Worm (Caenorhabditis elegans) whole organism, L1 larva: ENCODE results near the gene cah-3.
A peak's percentile ranks its signal among the peaks of the same experiment; 100 is the strongest.

Experiments
- C34B4.2 ChIP-seq: sonication (generic microtip); optimal IDR thresholded peaks from 2 replicates; lab custom pipeline; 2017; ENCODE audit warnings: mild to moderate bottlenecking, missing genetic modification characterization, missing compliant biosample characterization
- F16B12.6 ChIP-seq: fragments of 150-350 bp; optimal IDR thresholded peaks from 2 replicates; lab custom pipeline; 2014; ENCODE audit warnings: missing biosample characterization, missing genetic modification characterization
- alr-1 ChIP-seq: fragments of 200-800 bp; sonication (Bioruptor generic); optimal IDR thresholded peaks from 2 replicates; lab custom pipeline; 2018; ENCODE audit warnings: borderline replicate concordance, mild to moderate bottlenecking, missing genetic modification characterization, missing compliant biosample characterization
- aly-2 ChIP-seq: fragments of 150-350 bp; optimal IDR thresholded peaks from 2 replicates; lab custom pipeline; 2014; ENCODE audit warnings: missing biosample characterization, missing genetic modification characterization
- blmp-1 ChIP-seq: fragments of 150-350 bp; optimal IDR thresholded peaks from 2 replicates; lab custom pipeline; 2014; ENCODE audit warnings: missing biosample characterization, missing genetic modification characterization
- ceh-63 ChIP-seq: fragments of 200-800 bp; sonication (Bioruptor generic); optimal IDR thresholded peaks from 2 replicates; lab custom pipeline; 2018; ENCODE audit warnings: mild to moderate bottlenecking, missing genetic modification characterization, missing compliant biosample characterization
- ceh-8 ChIP-seq: fragments of 200-800 bp; sonication (Bioruptor generic); optimal IDR thresholded peaks from 2 replicates; lab custom pipeline; 2018; ENCODE audit warnings: mild to moderate bottlenecking, missing genetic modification characterization, moderate library complexity, missing compliant biosample characterization
- ceh-82 ChIP-seq, 3 experiments: fragments of 150-350 bp in 1 of 3; sonication (generic microtip) in 2 of 3; optimal IDR thresholded peaks; 2 replicates each; lab custom pipeline; 2014 to 2017; ENCODE audit warnings: missing biosample characterization in 3 of 3, missing genetic modification characterization in 3 of 3
- ceh-88 ChIP-seq: fragments of 200-800 bp; sonication (Bioruptor generic); IDR thresholded peaks from 2 replicates; pipeline ENCODE4 v1.3.6; 2022; ENCODE audit warnings: missing genetic modification characterization, missing compliant biosample characterization
- ces-1 ChIP-seq: fragments of 150-350 bp; optimal IDR thresholded peaks from 2 replicates; lab custom pipeline; 2014; ENCODE audit warnings: missing biosample characterization, missing genetic modification reagents, missing genetic modification characterization
- efl-1 ChIP-seq, 4 experiments: fragments of 150-350 bp; optimal IDR thresholded peaks in 3 of 4; peaks in 1 of 4; 1 replicate in 1 of 4; 2 replicates in 3 of 4; lab custom pipeline; 2014; ENCODE audit warnings: missing biosample characterization in 2 of 4, missing genetic modification characterization in 2 of 4, missing genetic modification reagents in 2 of 4
- egl-27 ChIP-seq, 2 experiments: fragments of 150-350 bp in 1 of 2; sonication (generic microtip); optimal IDR thresholded peaks; 3 replicates each; lab custom pipeline; 2017 to 2018; ENCODE audit warnings: missing biosample characterization in 2 of 2, missing genetic modification characterization in 2 of 2, missing genetic modification reagents in 2 of 2
- elt-2 ChIP-seq: sonication (generic microtip); optimal IDR thresholded peaks from 2 replicates; lab custom pipeline; 2016; ENCODE audit warnings: missing genetic modification characterization, mild to moderate bottlenecking, inconsistent platforms, missing compliant biosample characterization, missing genetic modification reagents
- fkh-10 ChIP-seq: sonication (generic microtip); optimal IDR thresholded peaks from 2 replicates; lab custom pipeline; 2017; ENCODE audit warnings: missing biosample characterization, missing genetic modification reagents, missing genetic modification characterization
- fos-1 ChIP-seq: fragments of 150-350 bp; optimal IDR thresholded peaks from 2 replicates; lab custom pipeline; 2014; ENCODE audit warnings: missing biosample characterization, missing genetic modification characterization
- grh-1 ChIP-seq: fragments of 200-800 bp; sonication (Bioruptor generic); IDR thresholded peaks from 2 replicates; pipeline ENCODE4 v1.3.6; 2022; ENCODE audit warnings: missing genetic modification reagents, missing genetic modification characterization, missing compliant biosample characterization
- hlh-17 ChIP-seq: fragments of 200-800 bp; sonication (Bioruptor generic); optimal IDR thresholded peaks from 2 replicates; lab custom pipeline; 2018; ENCODE audit warnings: missing genetic modification characterization, mild to moderate bottlenecking, missing compliant biosample characterization, moderate library complexity, borderline replicate concordance
- isw-1 ChIP-seq: fragments of 200-800 bp; sonication (Bioruptor generic); IDR thresholded peaks from 2 replicates; pipeline ENCODE4 v1.3.6; 2022; ENCODE audit warnings: missing genetic modification characterization, missing compliant biosample characterization
- lin-14 ChIP-seq: fragments of 200-800 bp; sonication (Bioruptor generic); optimal IDR thresholded peaks from 2 replicates; lab custom pipeline; 2018; ENCODE audit warnings: mild to moderate bottlenecking, missing genetic modification characterization, moderate library complexity, missing compliant biosample characterization
- lsy-2 ChIP-seq, 2 experiments: fragments of 150-350 bp; optimal IDR thresholded peaks; 2 replicates each; lab custom pipeline; 2014; ENCODE audit warnings: missing biosample characterization in 2 of 2, missing genetic modification characterization in 2 of 2
- mab-9 ChIP-seq: fragments of 200-800 bp; sonication (Bioruptor generic); IDR thresholded peaks from 2 replicates; pipeline ENCODE4 v1.3.6; 2022; ENCODE audit warnings: missing genetic modification reagents, missing genetic modification characterization, missing compliant biosample characterization
- nhr-19 ChIP-seq: fragments of 200-800 bp; sonication (Bioruptor generic); conservative IDR thresholded peaks from 2 replicates; pipeline ENCODE4 v1.3.6; 2022; ENCODE audit warnings: missing genetic modification characterization, missing compliant biosample characterization
- nhr-20 ChIP-seq: sonication (generic microtip); optimal IDR thresholded peaks from 2 replicates; lab custom pipeline; 2016; ENCODE audit warnings: mild to moderate bottlenecking, missing genetic modification characterization, missing compliant biosample characterization
- nhr-71 ChIP-seq: sonication (generic microtip); optimal IDR thresholded peaks from 2 replicates; lab custom pipeline; 2016; ENCODE audit warnings: mild to moderate bottlenecking, missing genetic modification characterization, moderate library complexity, missing compliant biosample characterization
- nhr-76 ChIP-seq: sonication (generic microtip); optimal IDR thresholded peaks from 2 replicates; lab custom pipeline; 2017; ENCODE audit warnings: missing biosample characterization, missing genetic modification characterization
- nhr-84 ChIP-seq: sonication (generic microtip); optimal IDR thresholded peaks from 2 replicates; lab custom pipeline; 2017; ENCODE audit warnings: missing biosample characterization, missing genetic modification characterization
- nhr-85 ChIP-seq: sonication (generic microtip); peaks from one replicate; lab custom pipeline; 2016; ENCODE audit warnings: missing genetic modification characterization, inconsistent platforms, missing compliant biosample characterization
- nhr-90 ChIP-seq: sonication (generic microtip); optimal IDR thresholded peaks from 2 replicates; lab custom pipeline; 2016; ENCODE audit warnings: mild to moderate bottlenecking, missing genetic modification characterization, missing compliant biosample characterization; ENCODE audit not compliant: poor library complexity
- pag-3 ChIP-seq: sonication (generic microtip); optimal IDR thresholded peaks from 2 replicates; lab custom pipeline; 2017; ENCODE audit warnings: missing genetic modification characterization, mild to moderate bottlenecking, missing compliant biosample characterization, antibody characterized with exemption, borderline replicate concordance; ENCODE audit not compliant: insufficient read depth
- pax-3 ChIP-seq: fragments of 200-800 bp; sonication (Bioruptor generic); optimal IDR thresholded peaks from 2 replicates; lab custom pipeline; 2018; ENCODE audit warnings: mild to moderate bottlenecking, missing genetic modification characterization, moderate library complexity, missing compliant biosample characterization
- pqm-1 ChIP-seq: sonication (generic microtip); optimal IDR thresholded peaks from 3 replicates; lab custom pipeline; 2017; ENCODE audit warnings: missing biosample characterization, missing genetic modification characterization
- rnt-1 ChIP-seq: sonication (generic microtip); optimal IDR thresholded peaks from 2 replicates; lab custom pipeline; 2016; ENCODE audit warnings: mild to moderate bottlenecking, missing genetic modification characterization, moderate library complexity, missing compliant biosample characterization
- snu-23 ChIP-seq: sonication (generic microtip); optimal IDR thresholded peaks from 2 replicates; lab custom pipeline; 2016; ENCODE audit warnings: missing genetic modification characterization, missing compliant biosample characterization
- swsn-7 ChIP-seq: sonication (generic microtip); optimal IDR thresholded peaks from 2 replicates; lab custom pipeline; 2016; ENCODE audit warnings: missing genetic modification characterization, missing compliant biosample characterization
- tlp-1 ChIP-seq: fragments of 150-350 bp; optimal IDR thresholded peaks from 2 replicates; lab custom pipeline; 2014; ENCODE audit warnings: missing biosample characterization, missing genetic modification characterization
- unc-130 ChIP-seq: fragments of 150-350 bp; optimal IDR thresholded peaks from 2 replicates; lab custom pipeline; 2017; ENCODE audit warnings: missing biosample characterization, missing genetic modification characterization, inconsistent platforms
- unc-30 ChIP-seq: sonication (generic microtip); optimal IDR thresholded peaks from 2 replicates; lab custom pipeline; 2017; ENCODE audit warnings: missing biosample characterization, missing genetic modification characterization
- vab-15 ChIP-seq: sonication (generic microtip); optimal IDR thresholded peaks from 2 replicates; lab custom pipeline; 2017; ENCODE audit warnings: missing genotype, mild to moderate bottlenecking, missing genetic modification characterization, missing compliant biosample characterization
- xbp-1 ChIP-seq: sonication (generic microtip); optimal IDR thresholded peaks from 2 replicates; lab custom pipeline; 2016; ENCODE audit warnings: missing genetic modification characterization, missing compliant biosample characterization
- zip-4 ChIP-seq: fragments of 200-800 bp; sonication (Bioruptor generic); optimal IDR thresholded peaks from 2 replicates; lab custom pipeline; 2018; ENCODE audit warnings: mild to moderate bottlenecking, missing genetic modification characterization, moderate library complexity, missing compliant biosample characterization
- ztf-11 ChIP-seq, 2 experiments: sonication (generic microtip); optimal IDR thresholded peaks; 2 replicates each; lab custom pipeline; 2016 to 2017; ENCODE audit warnings: missing genetic modification characterization in 2 of 2, missing biosample characterization in 1 of 2, missing compliant biosample characterization in 1 of 2

The cah-3 gene

DNA sequence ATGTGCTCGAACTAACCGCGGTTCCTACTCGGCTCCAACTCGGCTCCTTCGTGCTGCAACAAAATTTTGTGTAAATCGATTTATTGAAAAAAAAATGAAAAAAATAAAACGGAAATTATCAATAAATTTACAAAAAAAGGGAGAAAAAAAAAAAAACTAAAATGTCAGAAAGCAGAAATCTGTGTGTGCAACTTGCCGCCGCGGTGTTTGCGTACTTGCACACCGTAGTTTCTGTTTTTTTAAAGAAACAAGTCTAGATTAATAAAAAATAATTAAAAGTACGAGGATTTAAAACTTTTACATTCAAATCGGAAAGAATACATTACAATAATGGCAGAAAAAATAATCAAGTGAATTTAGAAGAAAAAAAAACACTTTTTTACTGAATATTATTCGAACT lies 34.4 kb downstream of the cah-3 start:
- TF ChIP-seq blmp-1 (tag; lab: Kevin White, UChicago) (no peak), elt-2 (no peak), ceh-63 (no peak), F16B12.6 (tag; lab: Kevin White, UChicago) (peak; percentile 20), hlh-17 (no peak), fkh-10 (GFP tag; lab: Kevin White, UChicago) (no peak), zip-4 (GFP tag; lab: Kevin White, UChicago) (no peak), nhr-85 (peak; percentile 57), nhr-84 (tag; lab: Kevin White, UChicago) (no peak), vab-15 (tag; lab: Kevin White, UChicago) (no peak), C34B4.2 (tag; lab: Kevin White, UChicago) (no peak), lsy-2 (tag; optimal IDR thresholded peaks at IDR 0.05; lab: Kevin White, UChicago) (peak; percentile 21 to 72)

DNA sequence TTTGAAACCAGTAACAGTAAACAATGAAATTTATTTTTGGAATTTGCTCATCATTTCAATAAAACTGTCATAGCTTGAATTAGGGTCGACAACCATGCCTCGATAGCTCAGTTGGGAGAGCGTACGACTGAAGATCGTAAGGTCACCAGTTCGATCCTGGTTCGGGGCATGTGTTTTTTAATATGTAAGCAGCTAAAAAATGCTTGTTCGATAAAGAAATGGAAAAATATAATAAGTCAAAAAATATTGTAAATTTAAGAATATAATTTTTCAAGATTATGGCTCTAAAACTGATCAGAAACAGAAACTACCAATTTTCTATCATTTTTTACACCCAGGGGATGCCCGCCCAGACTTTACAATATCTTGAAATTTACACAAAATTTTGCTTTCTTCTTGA lies 36.5 kb downstream of the cah-3 start:
- TF ChIP-seq nhr-71 (tag; lab: Kevin White, UChicago): peak; percentile 49

DNA sequence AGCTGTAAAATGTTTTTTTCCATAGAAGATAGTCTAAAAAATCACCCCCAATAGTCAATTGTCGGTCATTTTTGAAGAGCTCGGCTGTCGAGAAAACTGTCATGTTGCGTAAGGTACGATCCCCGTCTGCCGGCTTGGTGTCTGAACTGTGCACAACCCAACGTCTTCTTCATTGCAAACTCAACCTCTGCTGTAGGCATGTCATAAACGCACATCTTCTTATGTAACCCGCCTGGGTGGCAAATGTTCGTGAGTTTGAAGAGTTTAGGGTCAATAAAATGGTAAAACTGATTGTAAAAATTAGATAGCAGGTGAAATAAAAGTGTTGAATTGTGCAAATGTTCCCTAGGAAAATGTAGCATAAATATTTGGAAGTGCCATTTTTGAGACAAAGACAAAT lies 37.0 kb downstream of the cah-3 start:
- TF ChIP-seq efl-1 (optimal IDR thresholded peaks at IDR 0.05; lab: Kevin White, UChicago) (no peak), efl-1 (GFP tag; optimal IDR thresholded peaks at IDR 0.05 in 1 of 2; lab: Kevin White, UChicago) (peak in 1 of 2 experiments; percentile 59), pax-3 (tag; lab: Kevin White, UChicago) (no peak)

DNA sequence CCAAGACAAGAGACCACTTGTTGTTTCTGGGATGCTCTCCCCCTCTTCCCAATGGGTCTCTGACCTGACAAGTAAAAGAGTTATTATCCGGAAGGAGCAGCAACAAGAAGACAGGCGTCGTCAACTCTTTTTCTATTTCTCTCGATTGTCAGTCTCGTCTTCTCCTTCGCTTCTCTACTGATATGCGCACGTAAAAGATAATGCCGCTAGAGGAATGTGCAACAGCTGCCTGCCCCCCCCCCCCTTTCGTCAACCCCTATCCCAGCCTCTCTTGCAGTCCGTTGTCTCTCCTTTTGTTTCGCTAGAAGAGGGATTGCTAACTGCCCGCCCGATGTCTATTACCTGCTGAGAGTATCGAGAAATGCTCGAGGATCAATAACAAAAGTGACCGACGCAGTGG lies 38.4 kb downstream of the cah-3 start:
- TF ChIP-seq zip-4 (GFP tag; lab: Kevin White, UChicago) (no peak), efl-1 (optimal IDR thresholded peaks at IDR 0.05; lab: Kevin White, UChicago) (peak in 1 of 2 experiments; percentile 8), efl-1 (GFP tag; optimal IDR thresholded peaks at IDR 0.05 in 1 of 2; lab: Kevin White, UChicago) (no peak), nhr-90 (tag; lab: Kevin White, UChicago) (no peak), pag-3 (tag; lab: Kevin White, UChicago) (peak; percentile 8), grh-1 (GFP tag; lab: Robert Waterston, UW) (no peak), nhr-19 (peak; percentile 69), lin-14 (GFP tag; lab: Kevin White, UChicago) (peak; percentile 91), nhr-84 (tag; lab: Kevin White, UChicago) (no peak), fkh-10 (GFP tag; lab: Kevin White, UChicago) (no peak), ceh-82 (tag; optimal IDR thresholded peaks at IDR 0.05; lab: Kevin White, UChicago) (no peak), xbp-1 (peak; percentile 8), ceh-8 (GFP tag; lab: Kevin White, UChicago) (no peak), nhr-20 (peak; percentile 29), aly-2 (tag; lab: Kevin White, UChicago) (no peak), hlh-17 (no peak), ztf-11 (tag; optimal IDR thresholded peaks at IDR 0.05; lab: Kevin White, UChicago) (no peak), fos-1 (tag; lab: Kevin White, UChicago) (no peak), unc-130 (tag; lab: Kevin White, UChicago) (peak; percentile 69), pqm-1 (tag; lab: Kevin White, UChicago) (no peak), lsy-2 (tag; optimal IDR thresholded peaks at IDR 0.05; lab: Kevin White, UChicago) (peak; percentile 35 to 39), vab-15 (tag; lab: Kevin White, UChicago) (no peak), mab-9 (GFP tag; lab: Robert Waterston, UW) (no peak), nhr-76 (tag; lab: Kevin White, UChicago) (no peak), nhr-71 (tag; lab: Kevin White, UChicago) (peak; percentile 82), alr-1 (no peak), isw-1 (no peak), ces-1 (GFP tag; lab: Kevin White, UChicago) (no peak), swsn-7 (peak; percentile 20), snu-23 (GFP tag; lab: Kevin White, UChicago) (peak; percentile 47), tlp-1 (tag; lab: Kevin White, UChicago) (no peak), unc-30 (no peak), rnt-1 (tag; lab: Kevin White, UChicago) (peak; percentile 77), ceh-88 (GFP tag; lab: Robert Waterston, UW) (no peak), egl-27 (tag; optimal IDR thresholded peaks at IDR 0.05; lab: Kevin White, UChicago) (no peak)
- TF ChIP-seq, all 84 proteins: peak for 12
